Worm (Caenorhabditis elegans): ENCODE results near the gene R13H9.6.
"Not testable (repeated sequence)": the region's sequence is repeated elsewhere in the genome, so short reads cannot be mapped to it uniquely, and the experiment has no call there.

R13H9.6 gene

ce11 chrIV:5068541-5068940 is at the start of gene R13H9.6, which contains the start of gene rmd-6:
R13H9.6 (minus strand) TSS chrIV:5068641.
rmd-6 (plus strand) TSS chrIV:5068845.
- not testable (repeated sequence) for TF ChIP-seq nhr-237, mab-5, F13H6.1 (tag; optimal IDR thresholded peaks at IDR 0.05)

- no peak for TF ChIP-seq lin-11 (tag; optimal IDR thresholded peaks at IDR 0.05)
- no peak for TF ChIP-seq Y55F3AM.14 (GFP tag; optimal IDR thresholded peaks at IDR 0.05)
- no peak for TF ChIP-seq nhr-21 (tag; optimal IDR thresholded peaks at IDR 0.05)
- TF ChIP-seq elt-1 (tag; optimal IDR thresholded peaks at IDR 0.05), result no peak
- no peak for TF ChIP-seq ztf-11 (tag; optimal IDR thresholded peaks at IDR 0.05)
- no peak for TF ChIP-seq peb-1 (tag; optimal IDR thresholded peaks at IDR 0.05)
- no peak for TF ChIP-seq sem-4 (tag; optimal IDR thresholded peaks at IDR 0.05)
- TF ChIP-seq mab-5 (tag; optimal IDR thresholded peaks at IDR 0.05), result no peak
- TF ChIP-seq nhr-23 (tag; optimal IDR thresholded peaks at IDR 0.05), result no peak
Measured at ce11 chrIV:5111533-5111932, 43.1 kb upstream of the R13H9.6 start, which contains the start of gene AC7.3. AC7.3 (plus strand) TSS chrIV:5111833.

ce11 chrIV:5110391-5110930 is 42.0 kb upstream of the R13H9.6 start:
- TF ChIP-seq lin-11 (tag; optimal IDR thresholded peaks at IDR 0.05) (no peak), elt-3 (tag; optimal IDR thresholded peaks at IDR 0.05) (no peak), sma-9 (GFP tag; optimal IDR thresholded peaks at IDR 0.05) (no peak), sma-9 (tag; optimal IDR thresholded peaks at IDR 0.05) (no peak), aly-2 (tag; optimal IDR thresholded peaks at IDR 0.05) (no peak), mdl-1 (tag; optimal IDR thresholded peaks at IDR 0.05) (peak in 1 of 2 experiments; percentile 50), Y55F3AM.14 (GFP tag; optimal IDR thresholded peaks at IDR 0.05) (no peak), sma-3 (GFP tag; optimal IDR thresholded peaks at IDR 0.05) (no peak), zag-1 (tag; optimal IDR thresholded peaks at IDR 0.05) (no peak)

- no peak for TF ChIP-seq sem-4 (tag; optimal IDR thresholded peaks at IDR 0.05)
- no peak for TF ChIP-seq gmeb-1 (tag; optimal IDR thresholded peaks at IDR 0.05)
- no peak for TF ChIP-seq mdl-1 (tag; optimal IDR thresholded peaks at IDR 0.05)
- TF ChIP-seq skn-1 (tag; optimal IDR thresholded peaks at IDR 0.05), result no peak
- TF ChIP-seq mab-5 (tag; optimal IDR thresholded peaks at IDR 0.05), result no peak
- TF ChIP-seq nhr-10 (tag; optimal IDR thresholded peaks at IDR 0.05), result no peak
Measured at ce11 chrIV:5109943-5110342, 41.5 kb upstream of the R13H9.6 start.

- peak; percentile 20 for TF ChIP-seq sem-4 (tag; optimal IDR thresholded peaks at IDR 0.05)
- TF ChIP-seq nhr-25 (tag; optimal IDR thresholded peaks at IDR 0.05), result no peak
Measured at ce11 chrIV:5108971-5109370, 40.5 kb upstream of the R13H9.6 start.

ce11 chrIV:5103229-5103894 is 34.9 kb upstream of the R13H9.6 start, which contains the start of gene C02B10.3:
C02B10.3 (minus strand) TSS chrIV:5103279.
- peak; percentile 57 for TF ChIP-seq C34F6.9 (tag; optimal IDR thresholded peaks at IDR 0.05)
- peak; percentile 18 for TF ChIP-seq lin-11 (tag; optimal IDR thresholded peaks at IDR 0.05)
- TF ChIP-seq lsy-2 (tag; optimal IDR thresholded peaks at IDR 0.05), result peak in 1 of 2 experiments; percentile 68
- no peak for TF ChIP-seq fos-1 (tag; optimal IDR thresholded peaks at IDR 0.05)
- TF ChIP-seq snpc-4 (tag; optimal IDR thresholded peaks at IDR 0.05), result no peak
- TF ChIP-seq nhr-129 (tag; optimal IDR thresholded peaks at IDR 0.05), result peak; percentile 50
- TF ChIP-seq unc-55 (GFP tag; optimal IDR thresholded peaks at IDR 0.05), result peak; percentile 97
- TF ChIP-seq mdl-1 (tag; optimal IDR thresholded peaks at IDR 0.05), result peak in 1 of 2 experiments; percentile 39
- TF ChIP-seq sem-4 (tag; optimal IDR thresholded peaks at IDR 0.05), result no peak
- TF ChIP-seq crh-2 (tag; optimal IDR thresholded peaks at IDR 0.05), result peak; percentile 48
- TF ChIP-seq F13H6.1 (tag; optimal IDR thresholded peaks at IDR 0.05), result peak; percentile 24
- TF ChIP-seq unc-62 (GFP tag; optimal IDR thresholded peaks at IDR 0.05), result no peak
- TF ChIP-seq sma-9 (GFP tag; optimal IDR thresholded peaks at IDR 0.05), result peak; percentile 60
- no peak for TF ChIP-seq sma-9 (tag; optimal IDR thresholded peaks at IDR 0.05)
- peak; percentile 7 for TF ChIP-seq lin-13 (GFP tag; optimal IDR thresholded peaks at IDR 0.05)
- no peak for TF ChIP-seq nhr-6 (tag; optimal IDR thresholded peaks at IDR 0.05)
- no peak for TF ChIP-seq elt-3 (tag; optimal IDR thresholded peaks at IDR 0.05)
